Worm (Caenorhabditis elegans) whole organism, L3 larva: ENCODE measurements around the gene trpp-9.

Source experiments
- aly-2 ChIP-seq: fragments of 150-350 bp; optimal IDR thresholded peaks from 2 replicates; lab custom pipeline; 2014; ENCODE audit warnings: missing biosample characterization, missing genetic modification characterization
- ama-1 ChIP-seq: fragments of 150-350 bp; optimal IDR thresholded peaks from 2 replicates; lab custom pipeline; 2018
- ceh-9 ChIP-seq: sonication (generic microtip); optimal IDR thresholded peaks from 2 replicates; lab custom pipeline; 2018; ENCODE audit warnings: missing biosample characterization, missing genetic modification characterization
- lin-15B ChIP-seq: fragments of 150-350 bp; optimal IDR thresholded peaks from 2 replicates; lab custom pipeline; 2014; ENCODE audit warnings: missing biosample characterization, missing genetic modification characterization
- lin-39 ChIP-seq: fragments of 150-350 bp; optimal IDR thresholded peaks from 2 replicates; lab custom pipeline; 2018; ENCODE audit warnings: missing biosample characterization, missing genetic modification reagents, missing genetic modification characterization
- mdl-1 ChIP-seq: fragments of 150-350 bp; optimal IDR thresholded peaks from 2 replicates; lab custom pipeline; 2014; ENCODE audit warnings: missing biosample characterization, missing genetic modification characterization
- nhr-67 ChIP-seq: fragments of 150-350 bp; optimal IDR thresholded peaks from 2 replicates; lab custom pipeline; 2014; ENCODE audit warnings: missing biosample characterization, missing genetic modification characterization
- skn-1 ChIP-seq: fragments of 150-350 bp; optimal IDR thresholded peaks from 2 replicates; lab custom pipeline; 2014; ENCODE audit warnings: missing biosample characterization, missing genetic modification characterization
- tbx-2 ChIP-seq: sonication (generic microtip); optimal IDR thresholded peaks from 2 replicates; lab custom pipeline; 2016; ENCODE audit warnings: mild to moderate bottlenecking, missing genetic modification characterization, missing compliant biosample characterization
- unc-62 ChIP-seq: fragments of 150-350 bp; sonication (generic microtip); optimal IDR thresholded peaks from 4 replicates; lab custom pipeline; 2014; ENCODE audit warnings: missing biosample characterization, missing genetic modification reagents, missing genetic modification characterization
- ztf-11 ChIP-seq: fragments of 150-350 bp; optimal IDR thresholded peaks from 2 replicates; lab custom pipeline; 2014; ENCODE audit warnings: missing biosample characterization, missing genetic modification characterization
- ztf-4 ChIP-seq: fragments of 150-350 bp; optimal IDR thresholded peaks from 2 replicates; lab custom pipeline; 2014; ENCODE audit warnings: missing biosample characterization, missing genetic modification characterization

- TF ChIP-seq aly-2 = no peak
- no peak for TF ChIP-seq tbx-2 (tag; lab: Kevin White, UChicago)
- TF ChIP-seq lin-39 (tag; lab: Kevin White, UChicago) = no peak
- TF ChIP-seq ceh-9 (tag; lab: Kevin White, UChicago) = no peak
- TF ChIP-seq nhr-67 (tag; lab: Kevin White, UChicago) = no peak
- no peak for TF ChIP-seq skn-1 (tag; lab: Kevin White, UChicago)
- TF ChIP-seq ztf-4 (tag; lab: Kevin White, UChicago) = no peak
- TF ChIP-seq ama-1 (lab: Kevin White, UChicago) = no peak
- no peak for TF ChIP-seq unc-62 (GFP tag; lab: Kevin White, UChicago)
- TF ChIP-seq ztf-11 (tag; lab: Kevin White, UChicago) = no peak
- TF ChIP-seq mdl-1 (tag; lab: Kevin White, UChicago) = no peak
- TF ChIP-seq lin-15B (tag; lab: Kevin White, UChicago) = no peak
Observed at ce11 chrX:11537240-11537764, 26.4 kb upstream of the trpp-9 start, which contains the start of gene gcp-2.2.
